Worm (Caenorhabditis elegans) whole organism, L1 larva: ENCODE results near the gene clc-12.

Source experiments
- aha-1 ChIP-seq: fragments of 150-350 bp; optimal IDR thresholded peaks from 2 replicates; lab custom pipeline; 2014; ENCODE audit warnings: missing biosample characterization, missing genetic modification characterization
- alr-1 ChIP-seq: fragments of 200-800 bp; sonication (Bioruptor generic); optimal IDR thresholded peaks from 2 replicates; lab custom pipeline; 2018; ENCODE audit warnings: borderline replicate concordance, mild to moderate bottlenecking, missing genetic modification characterization, missing compliant biosample characterization
- ama-1 ChIP-seq: fragments of 150-350 bp; optimal IDR thresholded peaks from 2 replicates; lab custom pipeline; 2014
- blmp-1 ChIP-seq: fragments of 150-350 bp; optimal IDR thresholded peaks from 2 replicates; lab custom pipeline; 2014; ENCODE audit warnings: missing biosample characterization, missing genetic modification characterization
- dpl-1 ChIP-seq, 3 experiments: fragments of 150-350 bp in 2 of 3; sonication (generic microtip) in 1 of 3; optimal IDR thresholded peaks; 2 replicates each; lab custom pipeline; 2014 to 2017; ENCODE audit warnings: missing biosample characterization in 3 of 3, missing genetic modification characterization in 3 of 3, missing genetic modification reagents in 3 of 3
- efl-1 ChIP-seq, 4 experiments: fragments of 150-350 bp; optimal IDR thresholded peaks in 3 of 4; peaks in 1 of 4; 1 replicate in 1 of 4; 2 replicates in 3 of 4; lab custom pipeline; 2014; ENCODE audit warnings: missing biosample characterization in 2 of 4, missing genetic modification characterization in 2 of 4, missing genetic modification reagents in 2 of 4
- efl-3 ChIP-seq: fragments of 200-800 bp; sonication (Bioruptor generic); optimal IDR thresholded peaks from 2 replicates; lab custom pipeline; 2018; ENCODE audit warnings: mild to moderate bottlenecking, missing genetic modification characterization, missing compliant biosample characterization
- elt-2 ChIP-seq: sonication (generic microtip); optimal IDR thresholded peaks from 2 replicates; lab custom pipeline; 2016; ENCODE audit warnings: missing genetic modification characterization, mild to moderate bottlenecking, inconsistent platforms, missing compliant biosample characterization, missing genetic modification reagents
- ets-5 ChIP-seq: fragments of 200-800 bp; sonication (Bioruptor generic); IDR thresholded peaks from 2 replicates; pipeline ENCODE4 v1.3.6; 2022; ENCODE audit warnings: missing genetic modification characterization, missing compliant biosample characterization
- fos-1 ChIP-seq: fragments of 150-350 bp; optimal IDR thresholded peaks from 2 replicates; lab custom pipeline; 2014; ENCODE audit warnings: missing biosample characterization, missing genetic modification characterization
- hlh-4 ChIP-seq: sonication (generic microtip); optimal IDR thresholded peaks from 2 replicates; lab custom pipeline; 2016; ENCODE audit warnings: mild to moderate bottlenecking, missing genetic modification characterization, missing compliant biosample characterization
- irx-1 ChIP-seq: sonication (generic microtip); optimal IDR thresholded peaks from 2 replicates; lab custom pipeline; 2016; ENCODE audit warnings: missing genetic modification characterization, missing compliant biosample characterization
- jun-1 ChIP-seq: fragments of 150-350 bp; optimal IDR thresholded peaks from 2 replicates; lab custom pipeline; 2014; ENCODE audit warnings: missing biosample characterization, missing genetic modification reagents, missing genetic modification characterization
- lin-15B ChIP-seq: fragments of 150-350 bp; sonication (generic microtip); optimal IDR thresholded peaks from 3 replicates; lab custom pipeline; 2014; ENCODE audit warnings: missing biosample characterization, missing genetic modification characterization
- lin-35 ChIP-seq, 2 experiments: fragments of 150-350 bp; optimal IDR thresholded peaks; 2 replicates each; lab custom pipeline; 2014; ENCODE audit warnings: missing biosample characterization in 2 of 2, missing genetic modification characterization in 2 of 2, missing genetic modification reagents in 2 of 2
- lin-39 ChIP-seq: fragments of 150-350 bp; optimal IDR thresholded peaks from 2 replicates; lab custom pipeline; 2014; ENCODE audit warnings: missing biosample characterization, missing genetic modification reagents, missing genetic modification characterization
- lsy-2 ChIP-seq, 2 experiments: fragments of 150-350 bp; optimal IDR thresholded peaks; 2 replicates each; lab custom pipeline; 2014; ENCODE audit warnings: missing biosample characterization in 2 of 2, missing genetic modification characterization in 2 of 2
- mab-9 ChIP-seq: fragments of 200-800 bp; sonication (Bioruptor generic); IDR thresholded peaks from 2 replicates; pipeline ENCODE4 v1.3.6; 2022; ENCODE audit warnings: missing genetic modification reagents, missing genetic modification characterization, missing compliant biosample characterization
- mep-1 ChIP-seq: fragments of 150-350 bp; optimal IDR thresholded peaks from 2 replicates; lab custom pipeline; 2014; ENCODE audit warnings: missing biosample characterization, missing genetic modification characterization
- nhr-20 ChIP-seq: sonication (generic microtip); optimal IDR thresholded peaks from 2 replicates; lab custom pipeline; 2016; ENCODE audit warnings: mild to moderate bottlenecking, missing genetic modification characterization, missing compliant biosample characterization
- nhr-71 ChIP-seq: sonication (generic microtip); optimal IDR thresholded peaks from 2 replicates; lab custom pipeline; 2016; ENCODE audit warnings: mild to moderate bottlenecking, missing genetic modification characterization, moderate library complexity, missing compliant biosample characterization
- nhr-84 ChIP-seq: sonication (generic microtip); optimal IDR thresholded peaks from 2 replicates; lab custom pipeline; 2017; ENCODE audit warnings: missing biosample characterization, missing genetic modification characterization
- nhr-85 ChIP-seq: sonication (generic microtip); peaks from one replicate; lab custom pipeline; 2016; ENCODE audit warnings: missing genetic modification characterization, inconsistent platforms, missing compliant biosample characterization
- nhr-90 ChIP-seq: sonication (generic microtip); optimal IDR thresholded peaks from 2 replicates; lab custom pipeline; 2016; ENCODE audit warnings: mild to moderate bottlenecking, missing genetic modification characterization, missing compliant biosample characterization; ENCODE audit not compliant: poor library complexity
- skn-1 ChIP-seq: fragments of 150-350 bp; optimal IDR thresholded peaks from 2 replicates; lab custom pipeline; 2014; ENCODE audit warnings: missing biosample characterization, missing genetic modification characterization
- swsn-7 ChIP-seq: sonication (generic microtip); optimal IDR thresholded peaks from 2 replicates; lab custom pipeline; 2016; ENCODE audit warnings: missing genetic modification characterization, missing compliant biosample characterization
- tbx-2 ChIP-seq: sonication (generic microtip); optimal IDR thresholded peaks from 2 replicates; lab custom pipeline; 2016; ENCODE audit warnings: missing genetic modification characterization, missing compliant biosample characterization
- tlp-1 ChIP-seq: fragments of 150-350 bp; optimal IDR thresholded peaks from 2 replicates; lab custom pipeline; 2014; ENCODE audit warnings: missing biosample characterization, missing genetic modification characterization
- unc-130 ChIP-seq: fragments of 150-350 bp; optimal IDR thresholded peaks from 2 replicates; lab custom pipeline; 2017; ENCODE audit warnings: missing biosample characterization, missing genetic modification characterization, inconsistent platforms
- unc-30 ChIP-seq: sonication (generic microtip); optimal IDR thresholded peaks from 2 replicates; lab custom pipeline; 2017; ENCODE audit warnings: missing biosample characterization, missing genetic modification characterization
- vab-15 ChIP-seq: sonication (generic microtip); optimal IDR thresholded peaks from 2 replicates; lab custom pipeline; 2017; ENCODE audit warnings: missing genotype, mild to moderate bottlenecking, missing genetic modification characterization, missing compliant biosample characterization
- xbp-1 ChIP-seq: sonication (generic microtip); optimal IDR thresholded peaks from 2 replicates; lab custom pipeline; 2016; ENCODE audit warnings: missing genetic modification characterization, missing compliant biosample characterization

Gene clc-12

ce11 chrV:17022613-17023322 is 13.6 kb upstream of the clc-12 start, which contains the start of the genes F49H6.8 and F49H6.5:
F49H6.8 (minus strand) TSS chrV:17022663.
F49H6.5 (plus strand) TSS chrV:17023241.
- TF ChIP-seq elt-2 (tag; lab: Kevin White, UChicago) (peak; percentile 51), lin-35 (GFP tag; optimal IDR thresholded peaks at IDR 0.05; lab: Kevin White, UChicago) (peak in 1 of 2 experiments; percentile 20), tlp-1 (tag; lab: Kevin White, UChicago) (peak; percentile 42), irx-1 (tag; lab: Kevin White, UChicago) (no peak), unc-30 (no peak), lsy-2 (tag; optimal IDR thresholded peaks at IDR 0.05; lab: Kevin White, UChicago) (no peak), nhr-20 (tag; lab: Kevin White, UChicago) (no peak)

- TF ChIP-seq nhr-85 (tag; lab: Kevin White, UChicago): peak; percentile 24
- TF ChIP-seq, all 84 proteins: peak for 1; not testable (repeated sequence) for 83
Observed at ce11 chrV:17022100-17022499, 12.9 kb upstream of the clc-12 start.

DNA sequence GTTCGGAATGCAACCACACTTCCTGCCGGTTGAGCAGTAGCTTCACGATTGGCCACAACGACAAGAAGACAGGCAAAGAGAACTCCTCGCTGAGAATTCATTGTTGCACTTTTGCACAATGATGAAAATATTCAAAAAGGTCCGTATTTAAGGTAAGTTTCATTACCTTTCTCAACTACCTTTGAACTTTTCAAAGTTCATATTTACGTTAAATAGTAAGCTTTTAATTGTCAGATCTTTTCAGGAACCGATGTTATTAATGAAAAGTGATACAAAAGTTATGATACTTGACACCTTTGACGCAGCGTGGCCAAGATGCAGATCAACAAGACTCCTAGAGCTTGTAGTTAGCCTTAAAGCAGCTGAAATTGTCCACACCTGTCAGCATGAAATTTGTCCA is 12.2 kb upstream of the clc-12 start, which contains the start of gene F49H6.12:
Gene F49H6.12, minus strand, starts transcription at position 101 of the 400 bp plus-strand sequence.
- TF ChIP-seq irx-1 (tag; lab: Kevin White, UChicago): no peak
- TF ChIP-seq ets-5 (GFP tag; lab: Robert Waterston, UW): no peak
- no peak for TF ChIP-seq blmp-1 (tag; lab: Kevin White, UChicago)
- no peak for TF ChIP-seq elt-2 (tag; lab: Kevin White, UChicago)
- no peak for TF ChIP-seq aha-1 (tag; lab: Kevin White, UChicago)
- TF ChIP-seq dpl-1 (GFP tag; optimal IDR thresholded peaks at IDR 0.05; lab: Kevin White, UChicago): no peak

ce11 chrV:17019690-17020089 is 10.5 kb upstream of the clc-12 start, which contains the start of gene F49H6.17:
F49H6.17 (plus strand) TSS chrV:17019990.
- TF ChIP-seq nhr-84 (tag; lab: Kevin White, UChicago): no peak
- TF ChIP-seq efl-1 (optimal IDR thresholded peaks at IDR 0.05; lab: Kevin White, UChicago): no peak
- no peak for TF ChIP-seq efl-1 (GFP tag; optimal IDR thresholded peaks at IDR 0.05 in 1 of 2; lab: Kevin White, UChicago)
- no peak for TF ChIP-seq lin-15B (tag; lab: Kevin White, UChicago)
- no peak for TF ChIP-seq xbp-1 (tag; lab: Kevin White, UChicago)
- no peak for TF ChIP-seq irx-1 (tag; lab: Kevin White, UChicago)
- TF ChIP-seq swsn-7 (tag; lab: Kevin White, UChicago): no peak
- no peak for TF ChIP-seq mab-9
- no peak for TF ChIP-seq skn-1 (tag; lab: Kevin White, UChicago)
- TF ChIP-seq unc-130 (tag; lab: Kevin White, UChicago): no peak
- no peak for TF ChIP-seq mep-1 (tag; lab: Kevin White, UChicago)
- no peak for TF ChIP-seq nhr-90 (tag; lab: Kevin White, UChicago)
- TF ChIP-seq efl-3: no peak
- no peak for TF ChIP-seq lin-39 (tag; lab: Kevin White, UChicago)

ce11 chrV:17016787-17017186 is 7.6 kb upstream of the clc-12 start, which contains the start of gene srh-97:
srh-97 (plus strand) TSS chrV:17017087.
- TF ChIP-seq fos-1 (tag; lab: Kevin White, UChicago) (no peak), jun-1 (tag; lab: Kevin White, UChicago) (no peak), hlh-4 (tag; lab: Kevin White, UChicago) (peak; percentile 25), xbp-1 (tag; lab: Kevin White, UChicago) (no peak), nhr-71 (no peak), alr-1 (tag; lab: Kevin White, UChicago) (no peak), elt-2 (tag; lab: Kevin White, UChicago) (no peak)

- TF ChIP-seq tbx-2 (tag; lab: Kevin White, UChicago) (no peak), efl-1 (optimal IDR thresholded peaks at IDR 0.05; lab: Kevin White, UChicago) (no peak), efl-1 (GFP tag; optimal IDR thresholded peaks at IDR 0.05 in 1 of 2; lab: Kevin White, UChicago) (peak in 1 of 2 experiments; percentile 42), jun-1 (tag; lab: Kevin White, UChicago) (peak; percentile 57), elt-2 (tag; lab: Kevin White, UChicago) (peak; percentile 98), nhr-20 (tag; lab: Kevin White, UChicago) (peak; percentile 75), vab-15 (tag; lab: Kevin White, UChicago) (no peak), ama-1 (lab: Kevin White, UChicago) (no peak)
Observed at ce11 chrV:17014050-17014449, 4.9 kb upstream of the clc-12 start, which contains the start of gene clc-13. clc-13 (plus strand) TSS chrV:17014408.
